Fruit fly (Drosophila melanogaster) whole organism, embryonic: ENCODE measurements around the gene CG5986.

ENCODE experiments used
- Asciz ChIP-seq: fragments of 200-800 bp; sonication (Bioruptor generic); optimal IDR thresholded peaks from 2 replicates; lab custom pipeline; 2017; ENCODE audit warnings: missing biosample characterization, mild to moderate bottlenecking, missing genetic modification characterization, missing genetic modification reagents
- CG10147 ChIP-seq: fragments of 200-800 bp; sonication (Bioruptor generic); optimal IDR thresholded peaks from 2 replicates; lab custom pipeline; 2019; ENCODE audit warnings: missing biosample characterization, mild to moderate bottlenecking, missing genetic modification characterization, moderate library complexity
- CG10543 ChIP-seq: fragments of 200-800 bp; sonication (Bioruptor generic); optimal IDR thresholded peaks from 3 replicates; lab custom pipeline; 2017; ENCODE audit warnings: missing biosample characterization, mild to moderate bottlenecking, missing genetic modification characterization, moderate library complexity
- CG10959 ChIP-seq: fragments of 200-800 bp; sonication (Bioruptor generic); IDR thresholded peaks from 2 replicates; pipeline ENCODE4 v1.3.6; 2022; ENCODE audit warnings: missing biosample characterization, missing genetic modification characterization
- CG12104 ChIP-seq: fragments of 200-800 bp; sonication (Bioruptor generic); optimal IDR thresholded peaks from 3 replicates; lab custom pipeline; 2016; ENCODE audit warnings: missing biosample characterization, missing genetic modification characterization
- CG12155 ChIP-seq: fragments of 200-800 bp; sonication (Bioruptor generic); optimal IDR thresholded peaks from 3 replicates; lab custom pipeline; 2016; ENCODE audit warnings: missing biosample characterization, missing genetic modification characterization
- CG12769 ChIP-seq: fragments of 200-800 bp; sonication (Bioruptor generic); optimal IDR thresholded peaks from 2 replicates; lab custom pipeline; 2019; ENCODE audit warnings: missing biosample characterization, mild to moderate bottlenecking, missing genetic modification characterization, moderate library complexity
- CG16779 ChIP-seq: fragments of 200-800 bp; sonication (Bioruptor generic); IDR thresholded peaks from 2 replicates; pipeline ENCODE4 v1.3.6; 2022; ENCODE audit warnings: missing biosample characterization, missing genetic modification characterization
- CG17568 ChIP-seq: fragments of 200-800 bp; sonication (Bioruptor generic); optimal IDR thresholded peaks from 2 replicates; lab custom pipeline; 2018; ENCODE audit warnings: missing biosample characterization, mild to moderate bottlenecking, missing genetic modification characterization, moderate library complexity
- CG18764 ChIP-seq: fragments of 200-800 bp; sonication (Bioruptor generic); optimal IDR thresholded peaks from 3 replicates; lab custom pipeline; 2016; ENCODE audit warnings: missing biosample characterization, missing genetic modification characterization
- CG3995 ChIP-seq: fragments of 200-800 bp; sonication (Bioruptor generic); optimal IDR thresholded peaks from 3 replicates; lab custom pipeline; 2016; ENCODE audit warnings: missing biosample characterization, missing genetic modification characterization
- CG4328 ChIP-seq: fragments of 200-800 bp; sonication (Bioruptor generic); optimal IDR thresholded peaks from 3 replicates; lab custom pipeline; 2017; ENCODE audit warnings: missing biosample characterization, missing genetic modification reagents, missing genetic modification characterization
- CG4404 ChIP-seq: fragments of 200-800 bp; sonication (Bioruptor generic); IDR thresholded peaks from 2 replicates; pipeline ENCODE4 v1.3.6; 2022; ENCODE audit warnings: missing biosample characterization, missing genetic modification characterization
- CG4854 ChIP-seq: fragments of 200-800 bp; sonication (Bioruptor generic); optimal IDR thresholded peaks from 2 replicates; lab custom pipeline; 2016; ENCODE audit warnings: missing biosample characterization, missing genetic modification characterization, inconsistent platforms
- CG5180 ChIP-seq: fragments of 200-800 bp; sonication (Bioruptor generic); optimal IDR thresholded peaks from 3 replicates; lab custom pipeline; 2017; ENCODE audit warnings: missing biosample characterization, missing genetic modification characterization, mild to moderate bottlenecking, moderate library complexity, missing genetic modification reagents
- CG5245 ChIP-seq: fragments of 200-800 bp; sonication (Bioruptor generic); optimal IDR thresholded peaks from 3 replicates; lab custom pipeline; 2016; ENCODE audit warnings: missing biosample characterization, missing genetic modification characterization
- CG6175 ChIP-seq: fragments of 200-800 bp; sonication (Bioruptor generic); IDR thresholded peaks from 3 replicates; pipeline ENCODE4 v1.3.6; 2022; ENCODE audit warnings: missing biosample characterization, missing genetic modification characterization
- CG8478 ChIP-seq: fragments of >200 bp; optimal IDR thresholded peaks from 2 replicates; lab custom pipeline; 2018
- CoRest ChIP-seq: fragments of 200-800 bp; sonication (Bioruptor generic); optimal IDR thresholded peaks from 3 replicates; lab custom pipeline; 2018; ENCODE audit warnings: missing biosample characterization, mild to moderate bottlenecking, missing genetic modification characterization, moderate library complexity
- D19B ChIP-seq: fragments of 200-800 bp; sonication (Bioruptor generic); optimal IDR thresholded peaks from 2 replicates; lab custom pipeline; 2017; ENCODE audit warnings: missing biosample characterization, mild to moderate bottlenecking, missing genetic modification characterization
- Elba2 ChIP-seq: fragments of 200-800 bp; sonication (Bioruptor generic); optimal IDR thresholded peaks from 3 replicates; lab custom pipeline; 2016; ENCODE audit warnings: missing biosample characterization, missing genetic modification characterization
- HLH54F ChIP-seq: fragments of 200-800 bp; sonication (Bioruptor generic); optimal IDR thresholded peaks from 3 replicates; lab custom pipeline; 2016; ENCODE audit warnings: missing biosample characterization, missing genetic modification characterization
- HLHmδ ChIP-seq: fragments of 200-800 bp; sonication (Bioruptor generic); optimal IDR thresholded peaks from 2 replicates; lab custom pipeline; 2018; ENCODE audit warnings: missing biosample characterization, mild to moderate bottlenecking, missing genetic modification characterization, moderate library complexity
- Hmr ChIP-seq: fragments of 200-800 bp; sonication (Bioruptor generic); optimal IDR thresholded peaks from 3 replicates; lab custom pipeline; 2017; ENCODE audit warnings: mild to moderate bottlenecking, missing biosample characterization, missing genetic modification reagents, missing genetic modification characterization
- Hmx ChIP-seq: fragments of 200-800 bp; sonication (Bioruptor generic); optimal IDR thresholded peaks from 2 replicates; lab custom pipeline; 2016; ENCODE audit warnings: missing biosample characterization, missing genetic modification characterization
- Hr3 ChIP-seq: fragments of 200-800 bp; sonication (Bioruptor generic); optimal IDR thresholded peaks from 3 replicates; lab custom pipeline; 2016; ENCODE audit warnings: missing biosample characterization, missing genetic modification characterization
- Max ChIP-seq: fragments of 200-800 bp; sonication (Bioruptor generic); optimal IDR thresholded peaks from 2 replicates; lab custom pipeline; 2016; ENCODE audit warnings: missing biosample characterization, mild to moderate bottlenecking, missing genetic modification characterization
- Pdp1 ChIP-seq, 2 experiments: fragments of 200-800 bp; sonication (Bioruptor generic); optimal IDR thresholded peaks; 3 replicates each; lab custom pipeline; 2016; ENCODE audit warnings: missing biosample characterization in 2 of 2, missing genetic modification characterization in 2 of 2, mild to moderate bottlenecking in 1 of 2, moderate library complexity in 1 of 2
- Scr ChIP-seq: fragments of 200-800 bp; sonication (Bioruptor generic); IDR thresholded peaks from 2 replicates; pipeline ENCODE4 v1.3.6; 2022; ENCODE audit warnings: missing biosample characterization, missing genetic modification characterization; ENCODE audit not compliant: partially characterized antibody
- Xbp1 ChIP-seq: fragments of 200-800 bp; sonication (Bioruptor generic); optimal IDR thresholded peaks from 3 replicates; lab custom pipeline; 2016; ENCODE audit warnings: missing biosample characterization, mild to moderate bottlenecking, missing genetic modification characterization
- cad ChIP-seq: fragments of >200 bp; optimal IDR thresholded peaks from 2 replicates; lab custom pipeline; 2017; ENCODE audit warnings: missing biosample characterization, missing genetic modification characterization
- disco-r ChIP-seq: fragments of 200-800 bp; sonication (Bioruptor generic); optimal IDR thresholded peaks from 2 replicates; lab custom pipeline; 2016; ENCODE audit warnings: missing biosample characterization, missing genetic modification characterization
- dmrt99B ChIP-seq: fragments of 200-800 bp; sonication (Bioruptor generic); optimal IDR thresholded peaks from 2 replicates; lab custom pipeline; 2018; ENCODE audit warnings: missing biosample characterization, mild to moderate bottlenecking, missing genetic modification characterization, moderate library complexity
- en ChIP-seq: fragments of 200-800 bp; sonication (Bioruptor generic); optimal IDR thresholded peaks from 2 replicates; lab custom pipeline; 2016; ENCODE audit warnings: missing biosample characterization, missing genetic modification characterization
- gce ChIP-seq: fragments of 200-800 bp; sonication (Bioruptor generic); IDR thresholded peaks from 3 replicates; pipeline ENCODE4 v1.3.6; 2022; ENCODE audit warnings: missing biosample characterization, missing genetic modification characterization
- grau ChIP-seq: fragments of 200-800 bp; optimal IDR thresholded peaks from 3 replicates; lab custom pipeline; 2019; ENCODE audit warnings: missing biosample characterization, mild to moderate bottlenecking, missing genetic modification characterization, moderate library complexity
- gsb ChIP-seq: fragments of 200-800 bp; sonication (Bioruptor generic); IDR thresholded peaks from 2 replicates; pipeline ENCODE4 v1.3.6; 2022; ENCODE audit warnings: missing biosample characterization, missing genetic modification characterization
- her ChIP-seq: fragments of 200-800 bp; sonication (Bioruptor generic); optimal IDR thresholded peaks from 2 replicates; lab custom pipeline; 2016; ENCODE audit warnings: missing biosample characterization, missing genetic modification characterization
- inv ChIP-seq: fragments of 200-800 bp; sonication (Bioruptor generic); IDR thresholded peaks from 2 replicates; pipeline ENCODE4 v1.3.6; 2022; ENCODE audit warnings: missing biosample characterization, missing genetic modification characterization; ENCODE audit not compliant: partially characterized antibody
- lab ChIP-seq: fragments of 200-800 bp; sonication (Bioruptor generic); optimal IDR thresholded peaks from 3 replicates; lab custom pipeline; 2017; ENCODE audit warnings: missing biosample characterization, missing genetic modification characterization, mild to moderate bottlenecking, moderate library complexity, missing genetic modification reagents
- lov ChIP-seq, 2 experiments: fragments of 200-800 bp in 1 of 2; fragments of >200 bp in 1 of 2; sonication (Bioruptor generic) in 1 of 2; IDR thresholded peaks in 1 of 2; optimal IDR thresholded peaks in 1 of 2; 2 replicates in 1 of 2; 3 replicates in 1 of 2; pipeline versions ENCODE4 v1.3.6 to Lab custom; 2017 to 2022; ENCODE audit warnings: missing biosample characterization in 1 of 2, missing genetic modification characterization in 1 of 2
- mld ChIP-seq: fragments of 200-800 bp; sonication (Bioruptor generic); IDR thresholded peaks from 3 replicates; pipeline ENCODE4 v1.3.6; 2022; ENCODE audit warnings: missing biosample characterization, missing genetic modification characterization; ENCODE audit not compliant: partially characterized antibody
- nerfin-2 ChIP-seq: fragments of 200-800 bp; sonication (Bioruptor generic); IDR thresholded peaks from 2 replicates; pipeline ENCODE4 v1.3.6; 2022; ENCODE audit warnings: missing biosample characterization, missing genetic modification characterization; ENCODE audit not compliant: partially characterized antibody
- otp ChIP-seq: fragments of 200-800 bp; sonication (Bioruptor generic); IDR thresholded peaks from 3 replicates; pipeline ENCODE4, ENCODE4 v1.3.6; 2022; ENCODE audit warnings: missing biosample characterization, missing genetic modification characterization
- peb ChIP-seq: fragments of 200-800 bp; sonication (Bioruptor generic); IDR thresholded peaks from 2 replicates; pipeline ENCODE4 v1.3.6; 2022; ENCODE audit warnings: missing biosample characterization, missing genetic modification characterization
- pnt ChIP-seq: fragments of 200-800 bp; sonication (Bioruptor generic); optimal IDR thresholded peaks from 3 replicates; lab custom pipeline; 2016; ENCODE audit warnings: missing biosample characterization, missing genetic modification characterization
- psq ChIP-seq: fragments of 200-800 bp; sonication (Bioruptor generic); optimal IDR thresholded peaks from 2 replicates; lab custom pipeline; 2017; ENCODE audit warnings: missing biosample characterization, missing genetic modification characterization
- ranshi ChIP-seq: fragments of 200-800 bp; sonication (Bioruptor generic); IDR thresholded peaks from 2 replicates; pipeline ENCODE4 v1.3.6; 2022; ENCODE audit warnings: missing biosample characterization, missing genetic modification characterization
- slbo ChIP-seq: fragments of 200-800 bp; sonication (Bioruptor generic); IDR thresholded peaks from 2 replicates; pipeline ENCODE4 v1.3.6; 2022; ENCODE audit warnings: missing biosample characterization, missing genetic modification characterization
- sr ChIP-seq: fragments of 200-800 bp; sonication (Bioruptor generic); IDR thresholded peaks from 3 replicates; pipeline ENCODE4 v1.3.6; 2022; ENCODE audit warnings: missing biosample characterization, missing genetic modification characterization

The CG5986 gene

dm6 chr3R:24007775-24008506 is 39.6 kb upstream of the CG5986 start (continued):
- TF ChIP-seq cad: no peak
- no peak for TF ChIP-seq CG8478 (lab: Kevin White, UChicago)
- TF ChIP-seq CG5180: peak; percentile 5
- no peak for TF ChIP-seq slbo (GFP tag; lab: Robert Waterston, UW)
- TF ChIP-seq CG10543 (GFP tag; lab: Kevin White, UChicago): peak; percentile 29
- no peak for TF ChIP-seq her (GFP tag; lab: Kevin White, UChicago)
- no peak for TF ChIP-seq otp (GFP tag; lab: Robert Waterston, UW)
- TF ChIP-seq CG17568 (GFP tag; lab: Kevin White, UChicago): no peak
- peak; percentile 31 for TF ChIP-seq CoRest (tag; lab: Kevin White, UChicago)
- 0 out of 2 replicates have a peak, but pooled peaks have one; percentile 11 for TF ChIP-seq nerfin-2 (GFP tag; lab: Robert Waterston, UW)
- no peak for TF ChIP-seq HLH54F (GFP tag; lab: Kevin White, UChicago)
- peak; percentile 32 for TF ChIP-seq Asciz (GFP tag; lab: Kevin White, UChicago)
- peak; percentile 16 for TF ChIP-seq Xbp1 (GFP tag; lab: Kevin White, UChicago)
- TF ChIP-seq CG10959 (GFP tag; lab: Robert Waterston, UW): no peak
- no peak for TF ChIP-seq CG16779 (GFP tag; lab: Robert Waterston, UW)
- TF ChIP-seq CG10147: no peak
- no peak for TF ChIP-seq Max
- no peak for TF ChIP-seq disco-r (GFP tag; lab: Kevin White, UChicago)
- TF ChIP-seq CG12104 (GFP tag; lab: Kevin White, UChicago): peak; percentile 15
- peak; percentile 7 for TF ChIP-seq Hmr (GFP tag; lab: Kevin White, UChicago)
- TF ChIP-seq CG5245 (GFP tag; lab: Kevin White, UChicago): no peak
- TF ChIP-seq Pdp1 (GFP tag; optimal IDR thresholded peaks at IDR 0.05; lab: Kevin White, UChicago): peak in 1 of 2 experiments; percentile 30
- peak; percentile 10 for TF ChIP-seq Hr3 (GFP tag; lab: Kevin White, UChicago)
- peak; percentile 29 for TF ChIP-seq lab (GFP tag; lab: Kevin White, UChicago)
- peak; percentile 61 for TF ChIP-seq dmrt99B
- no peak for TF ChIP-seq CG3995 (GFP tag; lab: Kevin White, UChicago)
- TF ChIP-seq Scr: no peak
- no peak for TF ChIP-seq gsb (GFP tag; lab: Robert Waterston, UW)
- TF ChIP-seq grau: peak; percentile 17
- TF ChIP-seq gce: peak; percentile 56; the same call in 1 of the 3 replicates
- TF ChIP-seq, all 482 proteins: peak for 87

DNA sequence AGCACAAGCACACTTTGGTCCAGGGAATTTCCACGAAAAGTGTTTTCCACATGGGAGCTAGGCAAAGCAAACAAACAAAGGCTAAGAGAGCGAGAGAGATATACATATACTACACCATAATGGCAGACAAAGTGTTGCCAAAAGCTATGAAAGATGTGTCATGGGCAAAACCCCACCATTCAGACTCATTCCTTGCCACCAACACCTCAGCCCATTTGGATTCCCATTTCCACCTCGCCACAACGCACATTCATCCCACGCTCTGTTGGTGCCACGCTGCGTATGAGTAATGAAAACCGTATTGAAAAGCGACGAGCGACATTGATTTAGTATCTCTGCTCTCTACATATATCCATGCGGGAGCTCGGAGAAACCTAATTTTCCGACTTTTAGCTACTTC is 38.7 kb upstream of the CG5986 start:
- TF ChIP-seq CG16779 (GFP tag; lab: Robert Waterston, UW) (no peak), CG4854 (GFP tag; lab: Kevin White, UChicago) (no peak), psq (GFP tag; lab: Kevin White, UChicago) (no peak), ranshi (GFP tag; lab: Robert Waterston, UW) (no peak), Elba2 (GFP tag; lab: Kevin White, UChicago) (no peak), mld (no peak), lov (optimal IDR thresholded peaks at IDR 0.05; lab: Kevin White, UChicago) (no peak), lov (GFP tag; IDR thresholded peaks at IDR 0.05; lab: Robert Waterston, UW) (no peak), sr (peak; percentile 84), CG4328 (GFP tag; lab: Kevin White, UChicago) (no peak), CG12155 (GFP tag; lab: Kevin White, UChicago) (no peak), CG12769 (tag; lab: Kevin White, UChicago) (peak; percentile 79), Hmx (GFP tag; lab: Kevin White, UChicago) (no peak), pnt (GFP tag; lab: Kevin White, UChicago) (no peak), CG18764 (GFP tag; lab: Kevin White, UChicago) (no peak), HLHmδ (GFP tag; lab: Kevin White, UChicago) (no peak), CG4404 (GFP tag; lab: Robert Waterston, UW) (no peak), CG6175 (GFP tag; lab: Robert Waterston, UW) (peak; percentile 53; the same call in 1 of the 3 replicates), D19B (no peak), peb (no peak), inv (GFP tag; lab: Robert Waterston, UW) (no peak), en (GFP tag; lab: Kevin White, UChicago) (no peak)
